Worm (Caenorhabditis elegans) whole organism, L1 larva: ENCODE measurements around the gene rpn-9.

Source experiments
- C04F5.9 ChIP-seq: sonication (generic microtip); optimal IDR thresholded peaks from 2 replicates; lab custom pipeline; 2016; ENCODE audit warnings: missing genetic modification characterization, missing compliant biosample characterization
- C16A3.4 ChIP-seq: fragments of 150-350 bp; optimal IDR thresholded peaks from 2 replicates; lab custom pipeline; 2014; ENCODE audit warnings: missing biosample characterization, missing genetic modification characterization
- C34B4.2 ChIP-seq: sonication (generic microtip); optimal IDR thresholded peaks from 2 replicates; lab custom pipeline; 2017; ENCODE audit warnings: mild to moderate bottlenecking, missing genetic modification characterization, missing compliant biosample characterization
- F16B12.6 ChIP-seq: fragments of 150-350 bp; optimal IDR thresholded peaks from 2 replicates; lab custom pipeline; 2014; ENCODE audit warnings: missing biosample characterization, missing genetic modification characterization
- aha-1 ChIP-seq: fragments of 150-350 bp; optimal IDR thresholded peaks from 2 replicates; lab custom pipeline; 2014; ENCODE audit warnings: missing biosample characterization, missing genetic modification characterization
- aly-2 ChIP-seq: fragments of 150-350 bp; optimal IDR thresholded peaks from 2 replicates; lab custom pipeline; 2014; ENCODE audit warnings: missing biosample characterization, missing genetic modification characterization
- ama-1 ChIP-seq: fragments of 150-350 bp; optimal IDR thresholded peaks from 2 replicates; lab custom pipeline; 2014
- ceh-63 ChIP-seq: fragments of 200-800 bp; sonication (Bioruptor generic); optimal IDR thresholded peaks from 2 replicates; lab custom pipeline; 2018; ENCODE audit warnings: mild to moderate bottlenecking, missing genetic modification characterization, missing compliant biosample characterization
- ceh-88 ChIP-seq: fragments of 200-800 bp; sonication (Bioruptor generic); IDR thresholded peaks from 2 replicates; pipeline ENCODE4 v1.3.6; 2022; ENCODE audit warnings: missing genetic modification characterization, missing compliant biosample characterization
- dsc-1 ChIP-seq: sonication (generic microtip); optimal IDR thresholded peaks from 2 replicates; lab custom pipeline; 2016; ENCODE audit warnings: mild to moderate bottlenecking, missing genetic modification characterization, missing compliant biosample characterization
- efl-1 ChIP-seq, 4 experiments: fragments of 150-350 bp; optimal IDR thresholded peaks in 3 of 4; peaks in 1 of 4; 1 replicate in 1 of 4; 2 replicates in 3 of 4; lab custom pipeline; 2014; ENCODE audit warnings: missing biosample characterization in 2 of 4, missing genetic modification characterization in 2 of 4, missing genetic modification reagents in 2 of 4
- efl-3 ChIP-seq: fragments of 200-800 bp; sonication (Bioruptor generic); optimal IDR thresholded peaks from 2 replicates; lab custom pipeline; 2018; ENCODE audit warnings: mild to moderate bottlenecking, missing genetic modification characterization, missing compliant biosample characterization
- egl-13 ChIP-seq: sonication (generic microtip); optimal IDR thresholded peaks from 2 replicates; lab custom pipeline; 2016; ENCODE audit warnings: missing genotype, missing genetic modification reagents, missing genetic modification characterization, missing compliant biosample characterization
- egl-27 ChIP-seq, 2 experiments: fragments of 150-350 bp in 1 of 2; sonication (generic microtip); optimal IDR thresholded peaks; 3 replicates each; lab custom pipeline; 2017 to 2018; ENCODE audit warnings: missing biosample characterization in 2 of 2, missing genetic modification characterization in 2 of 2, missing genetic modification reagents in 2 of 2
- fkh-8 ChIP-seq: sonication (generic microtip); optimal IDR thresholded peaks from 2 replicates; lab custom pipeline; 2016; ENCODE audit warnings: mild to moderate bottlenecking, missing genetic modification characterization, missing compliant biosample characterization
- fos-1 ChIP-seq: fragments of 150-350 bp; optimal IDR thresholded peaks from 2 replicates; lab custom pipeline; 2014; ENCODE audit warnings: missing biosample characterization, missing genetic modification characterization
- grh-1 ChIP-seq: fragments of 200-800 bp; sonication (Bioruptor generic); IDR thresholded peaks from 2 replicates; pipeline ENCODE4 v1.3.6; 2022; ENCODE audit warnings: missing genetic modification reagents, missing genetic modification characterization, missing compliant biosample characterization
- hpl-2 ChIP-seq: fragments of 150-350 bp; optimal IDR thresholded peaks from 2 replicates; lab custom pipeline; 2014; ENCODE audit warnings: missing biosample characterization, missing genetic modification reagents, missing genetic modification characterization
- irx-1 ChIP-seq: sonication (generic microtip); optimal IDR thresholded peaks from 2 replicates; lab custom pipeline; 2016; ENCODE audit warnings: missing genetic modification characterization, missing compliant biosample characterization
- isw-1 ChIP-seq: fragments of 200-800 bp; sonication (Bioruptor generic); IDR thresholded peaks from 2 replicates; pipeline ENCODE4 v1.3.6; 2022; ENCODE audit warnings: missing genetic modification characterization, missing compliant biosample characterization
- lin-13 ChIP-seq: fragments of 150-350 bp; optimal IDR thresholded peaks from 2 replicates; lab custom pipeline; 2014; ENCODE audit warnings: missing biosample characterization, missing genetic modification reagents, missing genetic modification characterization
- lin-14 ChIP-seq: fragments of 200-800 bp; sonication (Bioruptor generic); optimal IDR thresholded peaks from 2 replicates; lab custom pipeline; 2018; ENCODE audit warnings: mild to moderate bottlenecking, missing genetic modification characterization, moderate library complexity, missing compliant biosample characterization
- lin-15B ChIP-seq: fragments of 150-350 bp; sonication (generic microtip); optimal IDR thresholded peaks from 3 replicates; lab custom pipeline; 2014; ENCODE audit warnings: missing biosample characterization, missing genetic modification characterization
- lin-35 ChIP-seq, 2 experiments: fragments of 150-350 bp; optimal IDR thresholded peaks; 2 replicates each; lab custom pipeline; 2014; ENCODE audit warnings: missing biosample characterization in 2 of 2, missing genetic modification characterization in 2 of 2, missing genetic modification reagents in 2 of 2
- lir-3 ChIP-seq: sonication (generic microtip); optimal IDR thresholded peaks from 2 replicates; lab custom pipeline; 2016; ENCODE audit warnings: mild to moderate bottlenecking, missing genetic modification characterization, moderate library complexity, missing compliant biosample characterization; ENCODE audit not compliant: poor library complexity
- lsy-2 ChIP-seq, 2 experiments: fragments of 150-350 bp; optimal IDR thresholded peaks; 2 replicates each; lab custom pipeline; 2014; ENCODE audit warnings: missing biosample characterization in 2 of 2, missing genetic modification characterization in 2 of 2
- mdl-1 ChIP-seq, 2 experiments: fragments of 150-350 bp; optimal IDR thresholded peaks; 2 replicates each; lab custom pipeline; 2014 to 2017; ENCODE audit warnings: missing biosample characterization in 2 of 2, missing genetic modification characterization in 2 of 2, inconsistent platforms in 1 of 2
- nhr-11 ChIP-seq: fragments of 150-350 bp; optimal IDR thresholded peaks from 2 replicates; lab custom pipeline; 2014; ENCODE audit warnings: missing biosample characterization, missing genetic modification characterization
- nhr-19 ChIP-seq: fragments of 200-800 bp; sonication (Bioruptor generic); conservative IDR thresholded peaks from 2 replicates; pipeline ENCODE4 v1.3.6; 2022; ENCODE audit warnings: missing genetic modification characterization, missing compliant biosample characterization
- nhr-237 ChIP-seq: fragments of 150-350 bp; optimal IDR thresholded peaks from 2 replicates; lab custom pipeline; 2014; ENCODE audit warnings: missing biosample characterization, missing genetic modification characterization
- nhr-47 ChIP-seq: sonication (generic microtip); optimal IDR thresholded peaks from 2 replicates; lab custom pipeline; 2016; ENCODE audit warnings: mild to moderate bottlenecking, missing genetic modification characterization, moderate library complexity, missing compliant biosample characterization
- nhr-71 ChIP-seq: sonication (generic microtip); optimal IDR thresholded peaks from 2 replicates; lab custom pipeline; 2016; ENCODE audit warnings: mild to moderate bottlenecking, missing genetic modification characterization, moderate library complexity, missing compliant biosample characterization
- nhr-76 ChIP-seq: sonication (generic microtip); optimal IDR thresholded peaks from 2 replicates; lab custom pipeline; 2017; ENCODE audit warnings: missing biosample characterization, missing genetic modification characterization
- nhr-84 ChIP-seq: sonication (generic microtip); optimal IDR thresholded peaks from 2 replicates; lab custom pipeline; 2017; ENCODE audit warnings: missing biosample characterization, missing genetic modification characterization
- pag-3 ChIP-seq: sonication (generic microtip); optimal IDR thresholded peaks from 2 replicates; lab custom pipeline; 2017; ENCODE audit warnings: missing genetic modification characterization, mild to moderate bottlenecking, missing compliant biosample characterization, antibody characterized with exemption, borderline replicate concordance; ENCODE audit not compliant: insufficient read depth
- rnt-1 ChIP-seq: sonication (generic microtip); optimal IDR thresholded peaks from 2 replicates; lab custom pipeline; 2016; ENCODE audit warnings: mild to moderate bottlenecking, missing genetic modification characterization, moderate library complexity, missing compliant biosample characterization
- skn-1 ChIP-seq: fragments of 150-350 bp; optimal IDR thresholded peaks from 2 replicates; lab custom pipeline; 2014; ENCODE audit warnings: missing biosample characterization, missing genetic modification characterization
- snpc-4 ChIP-seq: fragments of 150-350 bp; optimal IDR thresholded peaks from 2 replicates; lab custom pipeline; 2014; ENCODE audit warnings: missing biosample characterization, missing genetic modification characterization
- snu-23 ChIP-seq: sonication (generic microtip); optimal IDR thresholded peaks from 2 replicates; lab custom pipeline; 2016; ENCODE audit warnings: missing genetic modification characterization, missing compliant biosample characterization
- sptf-1 ChIP-seq: fragments of 150-350 bp; optimal IDR thresholded peaks from 2 replicates; lab custom pipeline; 2014; ENCODE audit warnings: missing biosample characterization, missing genetic modification characterization
- tlp-1 ChIP-seq: fragments of 150-350 bp; optimal IDR thresholded peaks from 2 replicates; lab custom pipeline; 2014; ENCODE audit warnings: missing biosample characterization, missing genetic modification characterization
- unc-130 ChIP-seq: fragments of 150-350 bp; optimal IDR thresholded peaks from 2 replicates; lab custom pipeline; 2017; ENCODE audit warnings: missing biosample characterization, missing genetic modification characterization, inconsistent platforms
- unc-30 ChIP-seq: sonication (generic microtip); optimal IDR thresholded peaks from 2 replicates; lab custom pipeline; 2017; ENCODE audit warnings: missing biosample characterization, missing genetic modification characterization
- unc-62 ChIP-seq: fragments of 150-350 bp; optimal IDR thresholded peaks from 2 replicates; lab custom pipeline; 2014; ENCODE audit warnings: missing biosample characterization, missing genetic modification reagents, missing genetic modification characterization
- unc-86 ChIP-seq: sonication (generic microtip); optimal IDR thresholded peaks from 2 replicates; lab custom pipeline; 2016; ENCODE audit warnings: missing genetic modification characterization, missing compliant biosample characterization
- unc-98 ChIP-seq: fragments of 200-800 bp; sonication (Bioruptor generic); IDR thresholded peaks from 2 replicates; pipeline ENCODE4 v1.3.6; 2022; ENCODE audit warnings: missing genetic modification characterization, missing compliant biosample characterization
- vab-15 ChIP-seq: sonication (generic microtip); optimal IDR thresholded peaks from 2 replicates; lab custom pipeline; 2017; ENCODE audit warnings: missing genotype, mild to moderate bottlenecking, missing genetic modification characterization, missing compliant biosample characterization
- xbp-1 ChIP-seq: sonication (generic microtip); optimal IDR thresholded peaks from 2 replicates; lab custom pipeline; 2016; ENCODE audit warnings: missing genetic modification characterization, missing compliant biosample characterization
- zag-1 ChIP-seq: fragments of 150-350 bp; optimal IDR thresholded peaks from 2 replicates; lab custom pipeline; 2014; ENCODE audit warnings: missing biosample characterization, missing genetic modification characterization
- zip-4 ChIP-seq: fragments of 200-800 bp; sonication (Bioruptor generic); optimal IDR thresholded peaks from 2 replicates; lab custom pipeline; 2018; ENCODE audit warnings: mild to moderate bottlenecking, missing genetic modification characterization, moderate library complexity, missing compliant biosample characterization

Gene rpn-9

ce11 chrII:11226379-11226778 lies 12.3 kb downstream of the rpn-9 start, which contains the start of gene T06D8.2:
Gene T06D8.2, plus strand, starts transcription at chrII:11226679.
- TF ChIP-seq lin-13 (GFP tag; lab: Kevin White, UChicago) (no peak), nhr-76 (tag; lab: Kevin White, UChicago) (no peak), aha-1 (tag; lab: Kevin White, UChicago) (no peak), unc-130 (tag; lab: Kevin White, UChicago) (no peak), rnt-1 (no peak), vab-15 (tag; lab: Kevin White, UChicago) (no peak), ceh-63 (no peak), efl-1 (optimal IDR thresholded peaks at IDR 0.05; lab: Kevin White, UChicago) (no peak), efl-1 (GFP tag; optimal IDR thresholded peaks at IDR 0.05 in 1 of 2; lab: Kevin White, UChicago) (no peak), nhr-71 (no peak), ceh-88 (GFP tag; lab: Robert Waterston, UW) (no peak), nhr-84 (no peak), skn-1 (tag; lab: Kevin White, UChicago) (no peak), ama-1 (lab: Kevin White, UChicago) (no peak)

- no peak for TF ChIP-seq sptf-1 (tag; lab: Kevin White, UChicago)
- no peak for TF ChIP-seq C34B4.2
- TF ChIP-seq nhr-47 (tag; lab: Kevin White, UChicago), result peak; percentile 91
- no peak for TF ChIP-seq pag-3 (tag; lab: Kevin White, UChicago)
- TF ChIP-seq fos-1, result peak; percentile 85
- TF ChIP-seq zip-4 (GFP tag; lab: Kevin White, UChicago), result peak; percentile 45
- TF ChIP-seq C04F5.9 (tag; lab: Kevin White, UChicago), result peak; percentile 39
- no peak for TF ChIP-seq lir-3 (tag; lab: Kevin White, UChicago)
- TF ChIP-seq nhr-19 (GFP tag; lab: Robert Waterston, UW), result peak; percentile 88
- peak; percentile 58 for TF ChIP-seq fkh-8
- TF ChIP-seq efl-3 (GFP tag; lab: Kevin White, UChicago), result no peak
- TF ChIP-seq lin-35 (GFP tag; optimal IDR thresholded peaks at IDR 0.05; lab: Kevin White, UChicago), result peak; percentile 47 to 73
- TF ChIP-seq snpc-4 (tag; lab: Kevin White, UChicago), result peak; percentile 99
- TF ChIP-seq unc-30 (tag; lab: Kevin White, UChicago), result no peak
- TF ChIP-seq F16B12.6 (tag; lab: Kevin White, UChicago), result no peak
- TF ChIP-seq aly-2 (tag; lab: Kevin White, UChicago), result peak; percentile 76
- TF ChIP-seq xbp-1, result peak; percentile 72
- TF ChIP-seq nhr-237 (tag; lab: Kevin White, UChicago), result peak; percentile 23
- TF ChIP-seq rnt-1, result peak; percentile 93
- 0 out of 2 replicates have a peak, but pooled peaks have one; percentile 26 for TF ChIP-seq ceh-88 (GFP tag; lab: Robert Waterston, UW)
- no peak for TF ChIP-seq vab-15 (tag; lab: Kevin White, UChicago)
- no peak for TF ChIP-seq C16A3.4 (tag; lab: Kevin White, UChicago)
- no peak for TF ChIP-seq unc-62
- peak; percentile 73 for TF ChIP-seq hpl-2 (GFP tag; lab: Kevin White, UChicago)
- TF ChIP-seq lsy-2 (tag; optimal IDR thresholded peaks at IDR 0.05; lab: Kevin White, UChicago), result peak in 1 of 2 experiments; percentile 74
- peak; percentile 36 for TF ChIP-seq lin-15B (tag; lab: Kevin White, UChicago)
- peak; percentile 69 for TF ChIP-seq grh-1
- TF ChIP-seq lin-14 (GFP tag; lab: Kevin White, UChicago), result peak; percentile 81
- TF ChIP-seq egl-13 (tag; lab: Kevin White, UChicago), result peak; percentile 47
- peak; percentile 11 for TF ChIP-seq aha-1 (tag; lab: Kevin White, UChicago)
- no peak for TF ChIP-seq egl-27 (tag; optimal IDR thresholded peaks at IDR 0.05; lab: Kevin White, UChicago)
- TF ChIP-seq dsc-1, result peak; percentile 79
- peak; percentile 50 for TF ChIP-seq unc-86 (tag; lab: Kevin White, UChicago)
- no peak for TF ChIP-seq tlp-1 (tag; lab: Kevin White, UChicago)
- TF ChIP-seq irx-1 (tag; lab: Kevin White, UChicago), result peak; percentile 68
- peak; percentile 96 for TF ChIP-seq ama-1 (lab: Kevin White, UChicago)
- TF ChIP-seq mdl-1 (tag; optimal IDR thresholded peaks at IDR 0.05; lab: Kevin White, UChicago), result peak in 1 of 2 experiments; percentile 53
- TF ChIP-seq efl-1 (optimal IDR thresholded peaks at IDR 0.05; lab: Kevin White, UChicago), result peak; percentile 47 to 75
- TF ChIP-seq efl-1 (GFP tag; optimal IDR thresholded peaks at IDR 0.05 in 1 of 2; lab: Kevin White, UChicago), result peak; percentile 45 to 97
- no peak for TF ChIP-seq unc-98 (GFP tag; lab: Robert Waterston, UW)
- no peak for TF ChIP-seq nhr-84
- TF ChIP-seq zag-1 (tag; lab: Kevin White, UChicago), result no peak
- TF ChIP-seq isw-1, result peak; percentile 31; the same call in 1 of the 2 replicates
- TF ChIP-seq nhr-71, result peak; percentile 88
- peak; percentile 16 for TF ChIP-seq nhr-11 (tag; lab: Kevin White, UChicago)
- TF ChIP-seq snu-23 (GFP tag; lab: Kevin White, UChicago), result peak; percentile 82
Observed at ce11 chrII:11224045-11224481, 14.7 kb downstream of the rpn-9 start.
